Worm (Caenorhabditis elegans) whole organism, L3 larva: Measurements from ENCODE around the gene mrp-5.

Experiments
- aly-2 ChIP-seq: fragments of 150-350 bp; optimal IDR thresholded peaks from 2 replicates; lab custom pipeline; 2014; ENCODE audit warnings: missing biosample characterization, missing genetic modification characterization
- eor-1 ChIP-seq, 2 experiments: fragments of 150-350 bp; optimal IDR thresholded peaks; 2 replicates each; lab custom pipeline; 2014 to 2018; ENCODE audit warnings: missing biosample characterization in 2 of 2, missing genetic modification characterization in 2 of 2
- hmg-11 ChIP-seq: sonication (generic microtip); optimal IDR thresholded peaks from 2 replicates; lab custom pipeline; 2016; ENCODE audit warnings: missing genetic modification characterization, missing compliant biosample characterization
- lin-15B ChIP-seq: fragments of 150-350 bp; optimal IDR thresholded peaks from 2 replicates; lab custom pipeline; 2014; ENCODE audit warnings: missing biosample characterization, missing genetic modification characterization
- lin-39 ChIP-seq: fragments of 150-350 bp; optimal IDR thresholded peaks from 2 replicates; lab custom pipeline; 2018; ENCODE audit warnings: missing biosample characterization, missing genetic modification reagents, missing genetic modification characterization
- snpc-4 ChIP-seq: fragments of 150-350 bp; optimal IDR thresholded peaks from 2 replicates; lab custom pipeline; 2014; ENCODE audit warnings: missing biosample characterization, missing genetic modification characterization
- ztf-11 ChIP-seq: fragments of 150-350 bp; optimal IDR thresholded peaks from 2 replicates; lab custom pipeline; 2014; ENCODE audit warnings: missing biosample characterization, missing genetic modification characterization
- ztf-4 ChIP-seq: fragments of 150-350 bp; optimal IDR thresholded peaks from 2 replicates; lab custom pipeline; 2014; ENCODE audit warnings: missing biosample characterization, missing genetic modification characterization

- TF ChIP-seq ztf-11 (tag; lab: Kevin White, UChicago), result no peak
- no peak for TF ChIP-seq lin-39 (tag; lab: Kevin White, UChicago)
- no peak for TF ChIP-seq eor-1 (tag; optimal IDR thresholded peaks at IDR 0.05; lab: Kevin White, UChicago)
- no peak for TF ChIP-seq hmg-11
- TF ChIP-seq ztf-4 (tag; lab: Kevin White, UChicago), result no peak
- no peak for TF ChIP-seq aly-2 (tag; lab: Kevin White, UChicago)
- no peak for TF ChIP-seq lin-15B (tag; lab: Kevin White, UChicago)
- no peak for TF ChIP-seq snpc-4 (tag; lab: Kevin White, UChicago)
Observed at ce11 chrX:14957176-14957575, 11.1 kb upstream of the mrp-5 start.
